Worm (Caenorhabditis elegans): ENCODE results near the gene C08F1.8.

DNA sequence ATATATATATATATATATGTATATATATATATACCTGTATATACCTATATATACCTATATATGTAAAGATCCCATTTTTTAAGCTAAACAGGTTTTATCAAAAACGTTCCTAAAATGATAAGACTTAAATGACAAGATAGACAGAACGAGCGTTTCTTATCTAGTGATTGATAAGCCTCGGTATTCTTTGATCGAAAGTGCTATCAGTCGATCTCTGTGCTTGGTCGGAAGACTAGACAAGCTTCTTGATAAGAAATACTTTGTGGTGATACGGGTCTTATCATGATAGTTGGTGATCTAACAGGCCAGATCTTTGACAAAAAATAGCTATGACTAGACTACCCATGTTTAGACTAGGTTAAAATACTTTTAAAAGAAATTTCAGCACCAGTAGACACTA is 43.6 kb upstream of the C08F1.8 start:
- TF ChIP-seq unc-62 (GFP tag; optimal IDR thresholded peaks at IDR 0.05) (no peak), elt-3 (tag; optimal IDR thresholded peaks at IDR 0.05) (no peak), nhr-28 (tag; optimal IDR thresholded peaks at IDR 0.05) (no peak), blmp-1 (tag; optimal IDR thresholded peaks at IDR 0.05) (no peak)

All from whole organism, mixed stage, embryonic.